Fruit fly (Drosophila melanogaster) whole organism, embryonic: ENCODE results near the gene CG15528.

ENCODE experiments used
- ATbp ChIP-seq: fragments of 200-800 bp; sonication (Bioruptor generic); optimal IDR thresholded peaks from 2 replicates; lab custom pipeline; 2017; ENCODE audit warnings: missing biosample characterization, mild to moderate bottlenecking, missing genetic modification characterization, missing genetic modification reagents
- Antp ChIP-seq: fragments of 200-800 bp; sonication (Bioruptor generic); optimal IDR thresholded peaks from 3 replicates; lab custom pipeline; 2016; ENCODE audit warnings: missing biosample characterization, missing genetic modification characterization
- Atf-2 ChIP-seq: fragments of 200-800 bp; sonication (Bioruptor generic); optimal IDR thresholded peaks from 2 replicates; lab custom pipeline; 2016; ENCODE audit warnings: missing biosample characterization, missing genetic modification characterization
- Bdp1 ChIP-seq: fragments of 200-800 bp; sonication (Bioruptor generic); optimal IDR thresholded peaks from 3 replicates; lab custom pipeline; 2016; ENCODE audit warnings: missing biosample characterization, missing genetic modification characterization
- Bgb ChIP-seq: fragments of 200-800 bp; sonication (Bioruptor generic); IDR thresholded peaks from 2 replicates; pipeline ENCODE4 v1.3.6; 2022; ENCODE audit warnings: missing biosample characterization, missing genetic modification characterization; ENCODE audit not compliant: partially characterized antibody
- C15 ChIP-seq: fragments of 200-800 bp; sonication (Bioruptor generic); IDR thresholded peaks from 3 replicates; pipeline ENCODE4 v1.3.6; 2022; ENCODE audit warnings: missing biosample characterization, missing genetic modification characterization
- CG10366 ChIP-seq: fragments of 200-800 bp; sonication (Bioruptor generic); IDR thresholded peaks from 2 replicates; pipeline ENCODE4 v1.3.6; 2022; ENCODE audit warnings: missing biosample characterization, missing genetic modification characterization
- CG11085 ChIP-seq: fragments of 200-800 bp; sonication (Bioruptor generic); IDR thresholded peaks from 2 replicates; pipeline ENCODE4 v1.3.6; 2022; ENCODE audit warnings: missing biosample characterization, missing genetic modification characterization
- CG12071 ChIP-seq: fragments of 200-800 bp; sonication (Bioruptor generic); optimal IDR thresholded peaks from 3 replicates; lab custom pipeline; 2018; ENCODE audit warnings: missing biosample characterization, mild to moderate bottlenecking, missing genetic modification characterization
- CG13424 ChIP-seq: fragments of 200-800 bp; sonication (Bioruptor generic); optimal IDR thresholded peaks from 2 replicates; lab custom pipeline; 2019; ENCODE audit warnings: missing biosample characterization, mild to moderate bottlenecking, missing genetic modification characterization, moderate library complexity
- CG14860 ChIP-seq: fragments of 200-800 bp; sonication (Bioruptor generic); IDR thresholded peaks from 3 replicates; pipeline ENCODE4 v1.3.6; 2022; ENCODE audit warnings: missing biosample characterization, missing genetic modification characterization; ENCODE audit not compliant: partially characterized antibody
- CG16815 ChIP-seq: fragments of 200-800 bp; sonication (Bioruptor generic); optimal IDR thresholded peaks from 3 replicates; lab custom pipeline; 2017; ENCODE audit warnings: missing biosample characterization, mild to moderate bottlenecking, missing genetic modification characterization
- CG17829 ChIP-seq: fragments of 200-800 bp; optimal IDR thresholded peaks from 2 replicates; lab custom pipeline; 2019; ENCODE audit warnings: missing biosample characterization, mild to moderate bottlenecking, missing genetic modification characterization, moderate library complexity
- CG17912 ChIP-seq: fragments of 200-800 bp; sonication (Bioruptor generic); optimal IDR thresholded peaks from 2 replicates; lab custom pipeline; 2018; ENCODE audit warnings: missing biosample characterization, mild to moderate bottlenecking, missing genetic modification characterization
- CG30020 ChIP-seq: fragments of 200-800 bp; optimal IDR thresholded peaks from 2 replicates; lab custom pipeline; 2019; ENCODE audit warnings: missing biosample characterization, mild to moderate bottlenecking, missing genetic modification characterization, moderate library complexity
- CG6791 ChIP-seq: fragments of 200-800 bp; sonication (Bioruptor generic); IDR thresholded peaks from 3 replicates; pipeline ENCODE4 v1.3.6; 2022; ENCODE audit warnings: missing biosample characterization, missing genetic modification characterization; ENCODE audit not compliant: partially characterized antibody
- CG7987 ChIP-seq: fragments of 200-800 bp; sonication (Bioruptor generic); optimal IDR thresholded peaks from 2 replicates; lab custom pipeline; 2018; ENCODE audit warnings: missing biosample characterization, mild to moderate bottlenecking, missing genetic modification characterization, moderate library complexity
- CG8290 ChIP-seq, 3 experiments: fragments of 200-800 bp; sonication (Bioruptor generic); optimal IDR thresholded peaks; 2 replicates each; lab custom pipeline; 2016 to 2019; ENCODE audit warnings: missing biosample characterization in 3 of 3, missing genetic modification characterization in 3 of 3, mild to moderate bottlenecking in 2 of 3, moderate library complexity in 1 of 3
- Camta ChIP-seq: fragments of 200-800 bp; sonication (Bioruptor generic); optimal IDR thresholded peaks from 2 replicates; lab custom pipeline; 2016; ENCODE audit warnings: missing biosample characterization, missing genetic modification characterization
- D19A ChIP-seq: fragments of 200-800 bp; optimal IDR thresholded peaks from 3 replicates; lab custom pipeline; 2019; ENCODE audit warnings: missing biosample characterization, mild to moderate bottlenecking, missing genetic modification characterization, moderate library complexity
- Doc2 ChIP-seq: fragments of 200-800 bp; sonication (Bioruptor generic); IDR thresholded peaks from 2 replicates; pipeline ENCODE4 v1.3.6; 2022; ENCODE audit warnings: missing biosample characterization, missing genetic modification characterization
- Meics ChIP-seq: fragments of 200-800 bp; sonication (Bioruptor generic); optimal IDR thresholded peaks from 2 replicates; lab custom pipeline; 2017; ENCODE audit warnings: missing biosample characterization, mild to moderate bottlenecking, missing genetic modification characterization
- Poxn ChIP-seq: fragments of 200-800 bp; sonication (Bioruptor generic); IDR thresholded peaks from 2 replicates; pipeline ENCODE4 v1.3.6; 2022; ENCODE audit warnings: missing biosample characterization, missing genetic modification characterization
- Ptx1 ChIP-seq: fragments of 200-800 bp; sonication (Bioruptor generic); IDR thresholded peaks from 2 replicates; pipeline ENCODE4 v1.3.6; 2022; ENCODE audit warnings: missing biosample characterization, missing genetic modification characterization
- Tbp ChIP-seq: fragments of >200 bp; optimal IDR thresholded peaks from 2 replicates; lab custom pipeline; 2018; ENCODE audit warnings: missing biosample characterization, missing genetic modification characterization
- Xbp1 ChIP-seq: fragments of 200-800 bp; sonication (Bioruptor generic); optimal IDR thresholded peaks from 3 replicates; lab custom pipeline; 2016; ENCODE audit warnings: missing biosample characterization, mild to moderate bottlenecking, missing genetic modification characterization
- bsh ChIP-seq, 2 experiments: fragments of 200-800 bp; sonication (Bioruptor generic); optimal IDR thresholded peaks; 2 replicates each; lab custom pipeline; 2017 to 2018; ENCODE audit warnings: mild to moderate bottlenecking in 2 of 2, missing biosample characterization in 2 of 2, missing genetic modification characterization in 2 of 2, moderate library complexity in 1 of 2
- cg ChIP-seq: fragments of 200-800 bp; sonication (Bioruptor generic); optimal IDR thresholded peaks from 3 replicates; lab custom pipeline; 2019; ENCODE audit warnings: missing biosample characterization, mild to moderate bottlenecking, missing genetic modification characterization, moderate library complexity
- corto ChIP-seq: fragments of 200-800 bp; sonication (Bioruptor generic); optimal IDR thresholded peaks from 2 replicates; lab custom pipeline; 2016; ENCODE audit warnings: missing biosample characterization, mild to moderate bottlenecking, missing genetic modification characterization, moderate library complexity
- dmrt99B ChIP-seq: fragments of 200-800 bp; sonication (Bioruptor generic); optimal IDR thresholded peaks from 2 replicates; lab custom pipeline; 2018; ENCODE audit warnings: missing biosample characterization, mild to moderate bottlenecking, missing genetic modification characterization, moderate library complexity
- gcm ChIP-seq: fragments of 200-800 bp; sonication (Bioruptor generic); optimal IDR thresholded peaks from 2 replicates; lab custom pipeline; 2019; ENCODE audit warnings: missing biosample characterization, mild to moderate bottlenecking, missing genetic modification characterization, moderate library complexity
- gem ChIP-seq: fragments of 200-800 bp; sonication (Bioruptor generic); optimal IDR thresholded peaks from 2 replicates; lab custom pipeline; 2019; ENCODE audit warnings: missing biosample characterization, mild to moderate bottlenecking, missing genetic modification characterization, moderate library complexity
- gt ChIP-seq: fragments of 200-800 bp; sonication (Bioruptor generic); IDR thresholded peaks from 2 replicates; pipeline ENCODE4 v1.3.6; 2022; ENCODE audit warnings: missing biosample characterization, missing genetic modification characterization
- hkb ChIP-seq, 2 experiments: fragments of 200-800 bp in 1 of 2; fragments of >200 bp in 1 of 2; sonication (Bioruptor generic) in 1 of 2; IDR thresholded peaks in 1 of 2; optimal IDR thresholded peaks in 1 of 2; 2 replicates each; pipeline versions ENCODE4 v1.3.6 to Lab custom; 2017 to 2022; ENCODE audit warnings: missing biosample characterization in 1 of 2, missing genetic modification characterization in 1 of 2
- inv ChIP-seq: fragments of 200-800 bp; sonication (Bioruptor generic); IDR thresholded peaks from 2 replicates; pipeline ENCODE4 v1.3.6; 2022; ENCODE audit warnings: missing biosample characterization, missing genetic modification characterization; ENCODE audit not compliant: partially characterized antibody
- kay ChIP-seq: fragments of 200-800 bp; sonication (Bioruptor generic); optimal IDR thresholded peaks from 2 replicates; lab custom pipeline; 2016; ENCODE audit warnings: missing biosample characterization, missing genetic modification characterization
- ken ChIP-seq: fragments of 200-800 bp; sonication (Bioruptor generic); IDR thresholded peaks from 3 replicates; pipeline ENCODE4 v1.3.6; 2022; ENCODE audit warnings: missing biosample characterization, missing genetic modification characterization
- knrl ChIP-seq: fragments of 200-800 bp; sonication (Bioruptor generic); IDR thresholded peaks from 3 replicates; pipeline ENCODE4 v1.3.6; 2022; ENCODE audit warnings: missing biosample characterization, missing genetic modification characterization; ENCODE audit not compliant: partially characterized antibody
- nerfin-1 ChIP-seq: fragments of 200-800 bp; sonication (Bioruptor generic); optimal IDR thresholded peaks from 3 replicates; lab custom pipeline; 2019; ENCODE audit warnings: missing biosample characterization, mild to moderate bottlenecking, missing genetic modification characterization, moderate library complexity
- odd ChIP-seq: fragments of 200-800 bp; sonication (Bioruptor generic); optimal IDR thresholded peaks from 2 replicates; lab custom pipeline; 2017; ENCODE audit warnings: missing biosample characterization, mild to moderate bottlenecking, missing genetic modification characterization
- otp ChIP-seq: fragments of 200-800 bp; sonication (Bioruptor generic); IDR thresholded peaks from 3 replicates; pipeline ENCODE4, ENCODE4 v1.3.6; 2022; ENCODE audit warnings: missing biosample characterization, missing genetic modification characterization
- pfk ChIP-seq: fragments of 200-800 bp; sonication (Bioruptor generic); optimal IDR thresholded peaks from 2 replicates; lab custom pipeline; 2018; ENCODE audit warnings: missing biosample characterization, mild to moderate bottlenecking, missing genetic modification characterization, moderate library complexity
- sisA ChIP-seq: fragments of 200-800 bp; sonication (Bioruptor generic); IDR thresholded peaks from 2 replicates; pipeline ENCODE4 v1.3.6; 2022; ENCODE audit warnings: missing biosample characterization, missing genetic modification characterization
- slp2 ChIP-seq: fragments of 200-800 bp; sonication (Bioruptor generic); optimal IDR thresholded peaks from 2 replicates; lab custom pipeline; 2016; ENCODE audit warnings: missing biosample characterization, missing genetic modification characterization
- tna ChIP-seq: fragments of 200-800 bp; sonication (Bioruptor generic); IDR thresholded peaks from 2 replicates; pipeline ENCODE4 v1.3.6; 2022; ENCODE audit warnings: missing biosample characterization, missing genetic modification characterization; ENCODE audit not compliant: partially characterized antibody
- twi ChIP-seq: fragments of 200-800 bp; optimal IDR thresholded peaks from 2 replicates; lab custom pipeline; 2019; ENCODE audit warnings: missing biosample characterization, mild to moderate bottlenecking, missing genetic modification characterization, moderate library complexity
- zfh2 ChIP-seq: fragments of 200-800 bp; sonication (Bioruptor generic); optimal IDR thresholded peaks from 2 replicates; lab custom pipeline; 2016; ENCODE audit warnings: missing biosample characterization, missing genetic modification characterization

Gene CG15528

DNA sequence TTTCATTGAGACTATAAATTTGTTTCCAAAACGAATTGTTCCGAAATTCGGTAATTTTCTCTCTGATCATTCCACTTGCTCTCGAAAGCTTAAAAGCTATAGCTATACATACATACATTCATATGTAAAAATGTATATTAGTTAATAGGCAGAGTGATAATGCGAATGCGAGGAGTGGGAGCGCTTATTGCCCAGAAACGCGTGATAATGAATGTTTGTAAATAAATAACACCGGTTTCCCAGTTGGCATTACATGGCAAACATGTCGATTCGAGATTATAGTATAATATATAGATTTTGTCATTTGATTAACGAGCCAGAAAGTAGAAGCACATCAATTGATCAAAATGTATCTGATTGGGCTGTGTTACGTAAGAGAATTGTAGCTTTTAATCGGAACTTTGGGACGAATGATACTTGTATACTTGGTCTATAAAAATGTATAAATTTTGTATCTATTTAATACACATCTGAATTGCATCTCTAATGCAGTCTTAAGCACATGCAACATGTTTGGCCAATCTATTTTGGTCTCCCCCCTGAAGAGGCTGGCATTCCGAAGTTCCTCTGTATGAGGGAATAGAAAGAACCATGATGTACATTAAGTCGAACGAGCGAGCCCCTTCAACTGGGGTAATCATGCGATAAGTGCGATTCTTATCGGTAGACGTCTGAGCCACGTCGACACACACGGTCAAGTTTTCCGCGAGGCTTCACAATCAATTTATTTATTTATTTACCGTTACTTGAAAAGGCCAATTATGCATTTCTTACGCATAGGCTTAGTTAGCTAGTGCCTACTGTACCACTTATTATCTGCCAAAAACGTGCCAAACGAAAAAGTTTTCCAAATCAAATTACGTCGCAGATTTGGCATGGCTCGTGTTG is 39.1 kb downstream of the CG15528 start (continued):
- TF ChIP-seq Meics: peak; percentile 46
- TF ChIP-seq sisA (GFP tag; lab: Robert Waterston, UW): no peak; the same call in 1 of the 2 replicates
- no peak for TF ChIP-seq Camta (GFP tag; lab: Kevin White, UChicago)
- no peak for TF ChIP-seq slp2 (GFP tag; lab: Kevin White, UChicago)
- no peak for TF ChIP-seq Doc2 (GFP tag; lab: Robert Waterston, UW)
- TF ChIP-seq nerfin-1 (tag; lab: Kevin White, UChicago): no peak
- TF ChIP-seq pfk: no peak
- TF ChIP-seq Xbp1: peak; percentile 18
- no peak for TF ChIP-seq Bdp1 (GFP tag; lab: Kevin White, UChicago)
- no peak for TF ChIP-seq CG8290 (GFP tag; optimal IDR thresholded peaks at IDR 0.05; lab: Kevin White, UChicago)
- TF ChIP-seq CG8290 (tag; optimal IDR thresholded peaks at IDR 0.05; lab: Kevin White, UChicago): peak in 1 of 2 experiments; percentile 44
- TF ChIP-seq CG12071: no peak
- no peak for TF ChIP-seq CG17912 (GFP tag; lab: Kevin White, UChicago)
- no peak for TF ChIP-seq CG14860
- 0 out of 2 replicates have a peak, but pooled peaks have one; percentile 39 for TF ChIP-seq CG11085 (GFP tag; lab: Robert Waterston, UW)
- no peak for TF ChIP-seq gt (GFP tag; lab: Robert Waterston, UW)
- TF ChIP-seq Atf-2 (GFP tag; lab: Kevin White, UChicago): no peak
- TF ChIP-seq bsh (GFP tag; optimal IDR thresholded peaks at IDR 0.05; lab: Kevin White, UChicago): no peak
- TF ChIP-seq inv (GFP tag; lab: Robert Waterston, UW): no peak
- no peak for TF ChIP-seq dmrt99B
- TF ChIP-seq CG16815 (GFP tag; lab: Kevin White, UChicago): no peak
- no peak for TF ChIP-seq CG13424
- TF ChIP-seq ken (GFP tag; lab: Robert Waterston, UW): no peak
- TF ChIP-seq Bgb (GFP tag; lab: Robert Waterston, UW): no peak
- no peak for TF ChIP-seq gem
- no peak for TF ChIP-seq D19A
- no peak for TF ChIP-seq knrl
- no peak for TF ChIP-seq kay (GFP tag; lab: Kevin White, UChicago)
- no peak for TF ChIP-seq C15
- no peak for TF ChIP-seq cg (GFP tag; lab: Kevin White, UChicago)
- TF ChIP-seq CG10366 (GFP tag; lab: Robert Waterston, UW): no peak
- no peak for TF ChIP-seq twi (tag; lab: Kevin White, UChicago)
- TF ChIP-seq hkb (optimal IDR thresholded peaks at IDR 0.05; lab: Kevin White, UChicago): no peak
- TF ChIP-seq hkb (GFP tag; IDR thresholded peaks at IDR 0.05; lab: Robert Waterston, UW): peak; percentile 47
- 0 out of 2 replicates have a peak, but pooled peaks have one; percentile 32 for TF ChIP-seq Ptx1
- no peak for TF ChIP-seq CG7987
- TF ChIP-seq CG30020: no peak
- no peak for TF ChIP-seq zfh2 (GFP tag; lab: Kevin White, UChicago)
- no peak for TF ChIP-seq gcm (GFP tag; lab: Kevin White, UChicago)
- TF ChIP-seq otp (GFP tag; lab: Robert Waterston, UW): peak; percentile 42; the same call in 1 of the 3 replicates
- no peak for TF ChIP-seq corto
- TF ChIP-seq Tbp (GFP tag; lab: Kevin White, UChicago): no peak
- no peak for TF ChIP-seq tna (GFP tag; lab: Robert Waterston, UW)
- no peak for TF ChIP-seq ATbp (GFP tag; lab: Kevin White, UChicago)
- no peak for TF ChIP-seq odd
- TF ChIP-seq Antp: no peak
- no peak for TF ChIP-seq CG17829 (tag; lab: Kevin White, UChicago)
- TF ChIP-seq Poxn (GFP tag; lab: Robert Waterston, UW): no peak
- no peak for TF ChIP-seq CG6791 (GFP tag; lab: Robert Waterston, UW)
